Fruit fly (Drosophila melanogaster) whole organism, prepupa: ENCODE results near the gene fan.

Experiments
- Blimp-1 ChIP-seq: fragments of 200-800 bp; sonication (Bioruptor generic); optimal IDR thresholded peaks from 3 replicates; lab custom pipeline; 2017; ENCODE audit warnings: missing biosample characterization, missing genetic modification characterization, mild to moderate bottlenecking, moderate library complexity, missing genetic modification reagents
- CG10631 ChIP-seq: fragments of 200-800 bp; sonication (Bioruptor generic); optimal IDR thresholded peaks from 2 replicates; lab custom pipeline; 2016; ENCODE audit warnings: missing biosample characterization, missing genetic modification characterization
- CG11902 ChIP-seq: fragments of 200-800 bp; sonication (Bioruptor generic); optimal IDR thresholded peaks from 3 replicates; lab custom pipeline; 2016; ENCODE audit warnings: missing biosample characterization, missing genetic modification characterization
- CG15336 ChIP-seq: fragments of 200-800 bp; sonication (Bioruptor generic); IDR thresholded peaks from 2 replicates; pipeline ENCODE4 v1.3.6; 2022; ENCODE audit warnings: missing biosample characterization, missing genetic modification characterization
- CG16779 ChIP-seq: fragments of 200-800 bp; sonication (Bioruptor generic); optimal IDR thresholded peaks from 3 replicates; lab custom pipeline; 2017; ENCODE audit warnings: missing biosample characterization, mild to moderate bottlenecking, missing genetic modification characterization
- CG3032 ChIP-seq: fragments of 200-800 bp; optimal IDR thresholded peaks from 2 replicates; lab custom pipeline; 2019; ENCODE audit warnings: missing biosample characterization, mild to moderate bottlenecking, missing genetic modification characterization, moderate library complexity
- CG32006 ChIP-seq: fragments of 200-800 bp; sonication (Bioruptor generic); optimal IDR thresholded peaks from 3 replicates; lab custom pipeline; 2017; ENCODE audit warnings: missing biosample characterization, mild to moderate bottlenecking, missing genetic modification characterization
- CG34406 ChIP-seq: fragments of 200-800 bp; sonication (Bioruptor generic); optimal IDR thresholded peaks from 3 replicates; lab custom pipeline; 2016; ENCODE audit warnings: missing biosample characterization, missing genetic modification characterization
- CG3919 ChIP-seq: fragments of 200-800 bp; sonication (Bioruptor generic); optimal IDR thresholded peaks from 3 replicates; lab custom pipeline; 2016; ENCODE audit warnings: missing biosample characterization, missing genetic modification characterization
- CG4318 ChIP-seq: fragments of 200-800 bp; sonication (Bioruptor generic); optimal IDR thresholded peaks from 3 replicates; lab custom pipeline; 2017; ENCODE audit warnings: missing biosample characterization, mild to moderate bottlenecking, missing genetic modification characterization
- CG6163 ChIP-seq: fragments of 200-800 bp; sonication (Bioruptor generic); IDR thresholded peaks from 3 replicates; pipeline ENCODE4 v1.3.6; 2022; ENCODE audit warnings: missing biosample characterization, missing genetic modification characterization
- CG6276 ChIP-seq: fragments of 200-800 bp; sonication (Bioruptor generic); optimal IDR thresholded peaks from 2 replicates; lab custom pipeline; 2017; ENCODE audit warnings: missing biosample characterization, mild to moderate bottlenecking, missing genetic modification characterization
- CG6792 ChIP-seq: fragments of 200-800 bp; sonication (Bioruptor generic); optimal IDR thresholded peaks from 3 replicates; lab custom pipeline; 2016; ENCODE audit warnings: missing biosample characterization, missing genetic modification characterization
- CG6808 ChIP-seq: fragments of 200-800 bp; sonication (Bioruptor generic); optimal IDR thresholded peaks from 3 replicates; lab custom pipeline; 2017; ENCODE audit warnings: missing biosample characterization, missing genetic modification characterization, mild to moderate bottlenecking, moderate library complexity, missing genetic modification reagents
- CG6854 ChIP-seq: fragments of 200-800 bp; sonication (Bioruptor generic); optimal IDR thresholded peaks from 2 replicates; lab custom pipeline; 2017; ENCODE audit warnings: missing biosample characterization, mild to moderate bottlenecking, missing genetic modification characterization
- CG7368 ChIP-seq: fragments of 200-800 bp; sonication (Bioruptor generic); optimal IDR thresholded peaks from 3 replicates; lab custom pipeline; 2016; ENCODE audit warnings: missing biosample characterization, missing genetic modification characterization
- CG8119 ChIP-seq: fragments of 200-800 bp; sonication (Bioruptor generic); IDR thresholded peaks from 3 replicates; pipeline ENCODE4 v1.3.6; 2022; ENCODE audit warnings: missing biosample characterization, missing genetic modification characterization
- CG8319 ChIP-seq: fragments of 200-800 bp; sonication (Bioruptor generic); optimal IDR thresholded peaks from 3 replicates; lab custom pipeline; 2016; ENCODE audit warnings: missing biosample characterization, missing genetic modification characterization
- CG8632 ChIP-seq: fragments of 200-800 bp; sonication (Bioruptor generic); optimal IDR thresholded peaks from 3 replicates; lab custom pipeline; 2016; ENCODE audit warnings: missing biosample characterization, missing genetic modification characterization
- CG9139 ChIP-seq: fragments of 200-800 bp; sonication (Bioruptor generic); optimal IDR thresholded peaks from 3 replicates; lab custom pipeline; 2017; ENCODE audit warnings: missing biosample characterization, mild to moderate bottlenecking, missing genetic modification characterization
- Eip75B ChIP-seq: fragments of 200-800 bp; sonication (Bioruptor generic); optimal IDR thresholded peaks from 3 replicates; lab custom pipeline; 2016; ENCODE audit warnings: missing biosample characterization, missing genetic modification characterization
- Eip78C ChIP-seq: fragments of 200-800 bp; sonication (Bioruptor generic); peaks from one replicate; lab custom pipeline; 2016; ENCODE audit warnings: missing biosample characterization, missing genetic modification characterization
- Eip93F ChIP-seq: fragments of 200-800 bp; sonication (Bioruptor generic); optimal IDR thresholded peaks from 2 replicates; lab custom pipeline; 2016; ENCODE audit warnings: missing biosample characterization, mild to moderate bottlenecking, missing genetic modification characterization
- Ets96B ChIP-seq: fragments of 200-800 bp; optimal IDR thresholded peaks from 2 replicates; lab custom pipeline; 2019; ENCODE audit warnings: missing biosample characterization, mild to moderate bottlenecking, missing genetic modification characterization, moderate library complexity
- Hr38 ChIP-seq: sonication (Bioruptor generic); optimal IDR thresholded peaks from 2 replicates; lab custom pipeline; 2016; ENCODE audit warnings: missing biosample characterization, missing genetic modification characterization
- Hr39 ChIP-seq: fragments of 200-800 bp; sonication (Bioruptor generic); optimal IDR thresholded peaks from 2 replicates; lab custom pipeline; 2016; ENCODE audit warnings: missing biosample characterization, missing genetic modification characterization
- Lpt ChIP-seq: fragments of 200-800 bp; sonication (Bioruptor generic); optimal IDR thresholded peaks from 3 replicates; lab custom pipeline; 2016; ENCODE audit warnings: missing biosample characterization, missing genetic modification characterization
- Met ChIP-seq: fragments of 200-800 bp; sonication (Bioruptor generic); optimal IDR thresholded peaks from 3 replicates; lab custom pipeline; 2016; ENCODE audit warnings: missing biosample characterization, missing genetic modification characterization
- OdsH ChIP-seq: fragments of 200-800 bp; sonication (Bioruptor generic); optimal IDR thresholded peaks from 3 replicates; lab custom pipeline; 2016; ENCODE audit warnings: missing biosample characterization, missing genetic modification characterization
- Smox ChIP-seq: fragments of 200-800 bp; sonication (Bioruptor generic); optimal IDR thresholded peaks from 3 replicates; lab custom pipeline; 2016; ENCODE audit warnings: missing biosample characterization, missing genetic modification characterization
- Sox102F ChIP-seq: fragments of 200-800 bp; sonication (Bioruptor generic); optimal IDR thresholded peaks from 2 replicates; lab custom pipeline; 2016; ENCODE audit warnings: missing biosample characterization, mild to moderate bottlenecking, missing genetic modification characterization
- Sox14 ChIP-seq: fragments of 200-800 bp; sonication (Bioruptor generic); optimal IDR thresholded peaks from 3 replicates; lab custom pipeline; 2016; ENCODE audit warnings: missing biosample characterization, missing genetic modification characterization
- Sox15 ChIP-seq: fragments of 200-800 bp; sonication (Bioruptor generic); optimal IDR thresholded peaks from 3 replicates; lab custom pipeline; 2016; ENCODE audit warnings: missing biosample characterization, missing genetic modification characterization
- achi ChIP-seq: fragments of 200-800 bp; sonication (Bioruptor generic); optimal IDR thresholded peaks from 3 replicates; lab custom pipeline; 2016; ENCODE audit warnings: missing biosample characterization, missing genetic modification characterization
- acj6 ChIP-seq: fragments of 200-800 bp; sonication (Bioruptor generic); optimal IDR thresholded peaks from 3 replicates; lab custom pipeline; 2016; ENCODE audit warnings: missing biosample characterization, missing genetic modification characterization
- dsx ChIP-seq: fragments of 200-800 bp; optimal IDR thresholded peaks from 3 replicates; lab custom pipeline; 2019; ENCODE audit warnings: missing biosample characterization, mild to moderate bottlenecking, missing genetic modification characterization, moderate library complexity; ENCODE audit not compliant: poor library complexity, severe bottlenecking
- eg ChIP-seq: fragments of 200-800 bp; sonication (Bioruptor generic); IDR thresholded peaks from 3 replicates; pipeline ENCODE4 v1.3.6; 2022; ENCODE audit warnings: missing biosample characterization, missing genetic modification characterization
- esn ChIP-seq: fragments of 200-800 bp; sonication (Bioruptor generic); optimal IDR thresholded peaks from 2 replicates; lab custom pipeline; 2016; ENCODE audit warnings: missing biosample characterization, mild to moderate bottlenecking, missing genetic modification characterization, moderate library complexity
- fd85E ChIP-seq: fragments of 200-800 bp; sonication (Bioruptor generic); optimal IDR thresholded peaks from 3 replicates; lab custom pipeline; 2016; ENCODE audit warnings: missing biosample characterization, missing genetic modification characterization
- fkh ChIP-seq: fragments of 200-800 bp; sonication (Bioruptor generic); optimal IDR thresholded peaks from 3 replicates; lab custom pipeline; 2017; ENCODE audit warnings: missing biosample characterization, mild to moderate bottlenecking, missing genetic modification characterization, moderate library complexity
- lz ChIP-seq: fragments of 200-800 bp; sonication (Bioruptor generic); optimal IDR thresholded peaks from 3 replicates; lab custom pipeline; 2016; ENCODE audit warnings: missing biosample characterization, missing genetic modification characterization
- pdm3 ChIP-seq: fragments of 200-800 bp; sonication (Bioruptor generic); optimal IDR thresholded peaks from 3 replicates; lab custom pipeline; 2016; ENCODE audit warnings: missing biosample characterization, missing genetic modification characterization
- salr ChIP-seq, 2 experiments: fragments of 200-800 bp; sonication (Bioruptor generic); optimal IDR thresholded peaks; 3 replicates each; lab custom pipeline; 2016 to 2018; ENCODE audit warnings: missing biosample characterization in 2 of 2, missing genetic modification characterization in 2 of 2, mild to moderate bottlenecking in 1 of 2
- spab ChIP-seq: fragments of 200-800 bp; sonication (Bioruptor generic); optimal IDR thresholded peaks from 2 replicates; lab custom pipeline; 2017; ENCODE audit warnings: missing biosample characterization, mild to moderate bottlenecking, missing genetic modification characterization, missing genetic modification reagents
- ss ChIP-seq, 2 experiments: fragments of 200-800 bp; sonication (Bioruptor generic); optimal IDR thresholded peaks; 2 replicates in 1 of 2; 3 replicates in 1 of 2; lab custom pipeline; 2017 to 2018; ENCODE audit warnings: mild to moderate bottlenecking in 2 of 2, missing biosample characterization in 2 of 2, missing genetic modification characterization in 2 of 2, moderate library complexity in 1 of 2
- svp ChIP-seq: fragments of 200-800 bp; sonication (Bioruptor generic); peaks from one replicate; lab custom pipeline; 2016; ENCODE audit warnings: missing biosample characterization, missing genetic modification characterization
- topi ChIP-seq: fragments of 200-800 bp; sonication (Bioruptor generic); optimal IDR thresholded peaks from 3 replicates; lab custom pipeline; 2016; ENCODE audit warnings: missing biosample characterization, missing genetic modification characterization
- vri ChIP-seq: fragments of 200-800 bp; sonication (Bioruptor generic); optimal IDR thresholded peaks from 3 replicates; lab custom pipeline; 2016; ENCODE audit warnings: missing biosample characterization, mild to moderate bottlenecking, missing genetic modification characterization

Gene fan

DNA sequence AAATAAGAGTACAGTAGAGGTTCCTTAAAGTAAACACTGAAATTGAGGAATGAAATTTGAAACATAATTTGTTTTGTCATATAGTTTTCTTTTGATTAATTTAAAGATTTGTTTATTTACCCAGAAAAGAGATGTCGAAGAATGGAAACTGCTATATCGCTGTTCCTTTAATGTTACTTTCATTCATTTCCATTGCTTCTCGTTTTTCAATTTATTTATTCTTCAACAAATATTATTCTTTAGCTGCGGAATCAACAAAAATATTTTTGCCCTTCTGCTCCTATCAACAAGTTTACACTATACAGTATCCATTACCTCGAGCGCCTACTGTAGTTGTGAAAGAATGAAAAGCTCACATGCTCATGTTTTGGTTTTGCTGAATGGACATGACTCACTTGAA, 32.8 kb upstream of the fan start (continued):
- peak; percentile 28 for TF ChIP-seq CG6792 (GFP tag; lab: Kevin White, UChicago)
- TF ChIP-seq achi, result peak; percentile 9
- peak; percentile 10 for TF ChIP-seq CG7368 (GFP tag; lab: Kevin White, UChicago)
- 0 out of 3 replicates have a peak, but pooled peaks have one; percentile 14 for TF ChIP-seq CG6163 (GFP tag; lab: Robert Waterston, UW)
- peak; percentile 39 for TF ChIP-seq esn (GFP tag; lab: Kevin White, UChicago)
- TF ChIP-seq CG6276 (GFP tag; lab: Kevin White, UChicago), result peak; percentile 5
- TF ChIP-seq CG8632, result no peak
- TF ChIP-seq pdm3 (GFP tag; lab: Kevin White, UChicago), result no peak
- TF ChIP-seq CG34406 (GFP tag; lab: Kevin White, UChicago), result peak; percentile 1
- TF ChIP-seq CG11902 (GFP tag; lab: Kevin White, UChicago), result peak; percentile 1
- TF ChIP-seq Met (GFP tag; lab: Kevin White, UChicago), result no peak
- peak; percentile 37 for TF ChIP-seq dsx (GFP tag; lab: Kevin White, UChicago)
- TF ChIP-seq Hr39 (GFP tag; lab: Kevin White, UChicago), result peak; percentile 8
- TF ChIP-seq, all 60 proteins: peak for 29

dm6 chr3L:8077207-8077606, 31.7 kb upstream of the fan start:
- peak; percentile 6 for TF ChIP-seq Eip93F (GFP tag; lab: Kevin White, UChicago)
- peak; percentile 42 for TF ChIP-seq CG6854 (GFP tag; lab: Kevin White, UChicago)
- no peak for TF ChIP-seq spab (GFP tag; lab: Kevin White, UChicago)
- TF ChIP-seq Eip78C (GFP tag; lab: Kevin White, UChicago), result peak; percentile 82
- peak; percentile 3 for TF ChIP-seq CG9139 (GFP tag; lab: Kevin White, UChicago)
- TF ChIP-seq CG10631 (GFP tag; lab: Kevin White, UChicago), result no peak
- TF ChIP-seq Sox15 (GFP tag; lab: Kevin White, UChicago), result no peak
- no peak for TF ChIP-seq CG6808 (GFP tag; lab: Kevin White, UChicago)
- no peak for TF ChIP-seq Met (GFP tag; lab: Kevin White, UChicago)
- TF ChIP-seq CG4318 (GFP tag; lab: Kevin White, UChicago), result no peak
- TF ChIP-seq Blimp-1, result no peak
- TF ChIP-seq Sox14 (GFP tag; lab: Kevin White, UChicago), result peak; percentile 15
- TF ChIP-seq OdsH, result no peak
- no peak for TF ChIP-seq achi
- no peak for TF ChIP-seq Lpt (GFP tag; lab: Kevin White, UChicago)
- no peak for TF ChIP-seq CG6792 (GFP tag; lab: Kevin White, UChicago)
- TF ChIP-seq CG3919 (GFP tag; lab: Kevin White, UChicago), result peak; percentile 19
- peak; percentile 10 for TF ChIP-seq topi
- TF ChIP-seq CG6276 (GFP tag; lab: Kevin White, UChicago), result peak; percentile 9
- TF ChIP-seq acj6, result no peak
- TF ChIP-seq Sox102F (GFP tag; lab: Kevin White, UChicago), result peak; percentile 32
- peak; percentile 9 for TF ChIP-seq dsx (GFP tag; lab: Kevin White, UChicago)
- TF ChIP-seq CG16779 (tag; lab: Kevin White, UChicago), result no peak
- TF ChIP-seq Hr38, result no peak
- peak; percentile 30; the same call in 1 of the 3 replicates for TF ChIP-seq CG8119 (GFP tag; lab: Robert Waterston, UW)
- TF ChIP-seq vri, result peak; percentile 57
- TF ChIP-seq Smox (GFP tag; lab: Kevin White, UChicago), result no peak
- TF ChIP-seq eg (GFP tag; lab: Robert Waterston, UW), result peak; percentile 41; the same call in 1 of the 3 replicates
- TF ChIP-seq svp (GFP tag; lab: Kevin White, UChicago), result no peak
- TF ChIP-seq Eip75B, result peak; percentile 30
- peak; percentile 67; the same call in 1 of the 2 replicates for TF ChIP-seq CG15336 (GFP tag; lab: Robert Waterston, UW)
- TF ChIP-seq CG7368 (GFP tag; lab: Kevin White, UChicago), result no peak
- no peak for TF ChIP-seq fkh (GFP tag; lab: Kevin White, UChicago)
- no peak for TF ChIP-seq CG3032 (tag; lab: Kevin White, UChicago)
- TF ChIP-seq CG11902 (GFP tag; lab: Kevin White, UChicago), result no peak
- TF ChIP-seq CG8632, result no peak
- TF ChIP-seq salr (GFP tag; optimal IDR thresholded peaks at IDR 0.05; lab: Kevin White, UChicago), result no peak
- no peak for TF ChIP-seq fd85E
- no peak for TF ChIP-seq CG8319 (GFP tag; lab: Kevin White, UChicago)
- peak; percentile 17 for TF ChIP-seq esn (GFP tag; lab: Kevin White, UChicago)
- TF ChIP-seq pdm3 (GFP tag; lab: Kevin White, UChicago), result peak; percentile 20
- peak; percentile 9 for TF ChIP-seq Ets96B (tag; lab: Kevin White, UChicago)
- TF ChIP-seq ss (GFP tag; optimal IDR thresholded peaks at IDR 0.05; lab: Kevin White, UChicago), result peak; percentile 16 to 17
- no peak for TF ChIP-seq lz (GFP tag; lab: Kevin White, UChicago)
- TF ChIP-seq CG32006 (GFP tag; lab: Kevin White, UChicago), result no peak
